Worm (Caenorhabditis elegans) whole organism, L3 larva: ENCODE data around the gene rib-2.

Source experiments
- ZK546.5 ChIP-seq: sonication (generic microtip); optimal IDR thresholded peaks from 2 replicates; lab custom pipeline; 2017; ENCODE audit warnings: missing biosample characterization, missing genetic modification characterization
- ama-1 ChIP-seq: fragments of 150-350 bp; optimal IDR thresholded peaks from 2 replicates; lab custom pipeline; 2018
- nhr-237 ChIP-seq: fragments of 150-350 bp; optimal IDR thresholded peaks from 2 replicates; lab custom pipeline; 2014; ENCODE audit warnings: missing biosample characterization, missing genetic modification characterization
- tbx-2 ChIP-seq: sonication (generic microtip); optimal IDR thresholded peaks from 2 replicates; lab custom pipeline; 2016; ENCODE audit warnings: mild to moderate bottlenecking, missing genetic modification characterization, missing compliant biosample characterization
- zag-1 ChIP-seq: fragments of 150-350 bp; optimal IDR thresholded peaks from 2 replicates; lab custom pipeline; 2014; ENCODE audit warnings: missing biosample characterization, missing genetic modification characterization

ce11 chrIII:10769693-10770092, 27.1 kb downstream of the rib-2 start:
- TF ChIP-seq zag-1 (tag; lab: Kevin White, UChicago) (no peak), ZK546.5 (tag; lab: Kevin White, UChicago) (no peak), nhr-237 (tag; lab: Kevin White, UChicago) (no peak), ama-1 (no peak), tbx-2 (no peak)
